Worm (Caenorhabditis elegans): ENCODE data around the gene B0238.9.

ce11 chrV:5233777-5234176 is 44.1 kb downstream of the B0238.9 start, which contains the start of gene cest-32:
- TF ChIP-seq tlf-1 (GFP tag; optimal IDR thresholded peaks at IDR 0.05) (no peak), ets-4 (GFP tag; optimal IDR thresholded peaks at IDR 0.05) (no peak), F57C9.4 (tag; optimal IDR thresholded peaks at IDR 0.05) (no peak), lin-35 (GFP tag; optimal IDR thresholded peaks at IDR 0.05) (no peak), egl-44 (GFP tag; IDR thresholded peaks at IDR 0.05) (no peak), sdz-38 (tag; optimal IDR thresholded peaks at IDR 0.05) (no peak), F55B11.4 (tag; optimal IDR thresholded peaks at IDR 0.05; ENCODE audit: borderline replicate concordance, insufficient read depth) (no peak), snpc-4 (GFP tag; optimal IDR thresholded peaks at IDR 0.05) (no peak), snpc-4 (tag; optimal IDR thresholded peaks at IDR 0.05) (no peak), B0035.1 (tag; optimal IDR thresholded peaks at IDR 0.05) (no peak), zfh-2 (GFP tag; conservative IDR thresholded peaks at IDR 0.05) (no peak), ama-1 (optimal IDR thresholded peaks at IDR 0.05) (no peak), ama-1 (GFP tag; optimal IDR thresholded peaks at IDR 0.05) (no peak)
